Worm (Caenorhabditis elegans) whole organism, L4 larva: Measurements from ENCODE around the gene dpm-1.

Source experiments
- F10B5.3 ChIP-seq: sonication (generic microtip); optimal IDR thresholded peaks from 2 replicates; lab custom pipeline; 2016; ENCODE audit warnings: mild to moderate bottlenecking, missing genetic modification characterization, missing compliant biosample characterization
- F26F4.8 ChIP-seq: fragments of 200-800 bp; sonication (Bioruptor generic); conservative IDR thresholded peaks from 2 replicates; pipeline ENCODE4 v1.3.6; 2022; ENCODE audit warnings: missing genetic modification characterization, missing compliant biosample characterization
- T26A8.4 ChIP-seq: fragments of 200-800 bp; sonication (Bioruptor generic); IDR thresholded peaks from 2 replicates; pipeline ENCODE4 v1.3.6; 2022; ENCODE audit warnings: missing genetic modification characterization, missing compliant biosample characterization
- Y5F2A.4 ChIP-seq: fragments of 200-800 bp; sonication (Bioruptor generic); optimal IDR thresholded peaks from 2 replicates; lab custom pipeline; 2018; ENCODE audit warnings: mild to moderate bottlenecking, missing genetic modification characterization, missing compliant biosample characterization
- ZK337.2 ChIP-seq: fragments of 200-800 bp; sonication (Bioruptor generic); IDR thresholded peaks from 2 replicates; pipeline ENCODE4 v1.3.6; 2022; ENCODE audit warnings: missing genetic modification reagents, missing genetic modification characterization, missing compliant biosample characterization
- aha-1 ChIP-seq: fragments of 150-350 bp; peaks from one replicate; lab custom pipeline; 2014; ENCODE audit warnings: missing biosample characterization, missing genetic modification characterization
- ama-1 ChIP-seq: fragments of 150-350 bp; optimal IDR thresholded peaks from 2 replicates; lab custom pipeline; 2014; ENCODE audit warnings: inconsistent platforms, mixed read lengths
- ceh-20 ChIP-seq: fragments of 200-800 bp; sonication (Bioruptor generic); IDR thresholded peaks from 2 replicates; pipeline ENCODE4 v1.3.6; 2022; ENCODE audit warnings: missing genetic modification reagents, missing genetic modification characterization, missing compliant biosample characterization
- ceh-28 ChIP-seq: fragments of 150-350 bp; optimal IDR thresholded peaks from 2 replicates; lab custom pipeline; 2014; ENCODE audit warnings: missing biosample characterization, missing genetic modification reagents, missing genetic modification characterization
- ceh-62 ChIP-seq: sonication (generic microtip); optimal IDR thresholded peaks from 2 replicates; lab custom pipeline; 2017; ENCODE audit warnings: missing biosample characterization, missing genetic modification characterization
- daf-8 ChIP-seq: fragments of 200-800 bp; sonication (Bioruptor generic); IDR thresholded peaks from 2 replicates; pipeline ENCODE4 v1.3.6; 2022; ENCODE audit warnings: missing genetic modification characterization, missing compliant biosample characterization
- dmd-9 ChIP-seq: fragments of 200-800 bp; sonication (Bioruptor generic); IDR thresholded peaks from 2 replicates; pipeline ENCODE4 v1.3.6; 2022; ENCODE audit warnings: missing genetic modification reagents, missing genetic modification characterization, missing compliant biosample characterization
- dpl-1 ChIP-seq: fragments of 150-350 bp; optimal IDR thresholded peaks from 2 replicates; lab custom pipeline; 2014; ENCODE audit warnings: missing biosample characterization, missing genetic modification reagents, missing genetic modification characterization
- dve-1 ChIP-seq: sonication (generic microtip); optimal IDR thresholded peaks from 2 replicates; lab custom pipeline; 2017; ENCODE audit warnings: antibody characterized with exemption, mild to moderate bottlenecking, missing genetic modification characterization, missing compliant biosample characterization; ENCODE audit not compliant: insufficient read depth
- egl-43 ChIP-seq: fragments of 200-800 bp; sonication (Bioruptor generic); IDR thresholded peaks from 2 replicates; pipeline ENCODE4 v1.3.6; 2022; ENCODE audit warnings: missing genetic modification reagents, missing genetic modification characterization, missing compliant biosample characterization
- fos-1 ChIP-seq: fragments of 150-350 bp; optimal IDR thresholded peaks from 2 replicates; lab custom pipeline; 2014; ENCODE audit warnings: missing biosample characterization, missing genetic modification characterization
- hlh-30 ChIP-seq: sonication (generic microtip); optimal IDR thresholded peaks from 2 replicates; lab custom pipeline; 2017; ENCODE audit warnings: antibody characterized with exemption, mild to moderate bottlenecking, missing genetic modification characterization, missing compliant biosample characterization; ENCODE audit not compliant: insufficient read depth
- hmg-1.1 ChIP-seq: fragments of 200-800 bp; sonication (Bioruptor generic); IDR thresholded peaks from 2 replicates; pipeline ENCODE4 v1.3.6; 2022; ENCODE audit warnings: missing genetic modification reagents, missing genetic modification characterization, missing compliant biosample characterization
- jun-1 ChIP-seq: fragments of 150-350 bp; optimal IDR thresholded peaks from 2 replicates; lab custom pipeline; 2014; ENCODE audit warnings: missing biosample characterization, missing genetic modification reagents, missing genetic modification characterization
- lin-13 ChIP-seq: fragments of 150-350 bp; optimal IDR thresholded peaks from 2 replicates; lab custom pipeline; 2014; ENCODE audit warnings: missing biosample characterization, missing genetic modification reagents, missing genetic modification characterization
- lin-15B ChIP-seq: fragments of 150-350 bp; sonication (generic microtip); optimal IDR thresholded peaks from 3 replicates; lab custom pipeline; 2014; ENCODE audit warnings: missing biosample characterization, missing genetic modification characterization
- lin-38 ChIP-seq: fragments of 200-800 bp; sonication (Bioruptor generic); IDR thresholded peaks from 2 replicates; pipeline ENCODE4 v1.3.6; 2022; ENCODE audit warnings: missing genetic modification reagents, missing genetic modification characterization, missing compliant biosample characterization
- lin-39 ChIP-seq: fragments of 150-350 bp; optimal IDR thresholded peaks from 2 replicates; lab custom pipeline; 2014; ENCODE audit warnings: missing biosample characterization, missing genetic modification reagents, missing genetic modification characterization
- lir-3 ChIP-seq: sonication (generic microtip); optimal IDR thresholded peaks from 2 replicates; lab custom pipeline; 2016; ENCODE audit warnings: mild to moderate bottlenecking, missing genetic modification characterization, missing compliant biosample characterization
- lsy-2 ChIP-seq, 2 experiments: fragments of 150-350 bp in 1 of 2; sonication (generic microtip) in 1 of 2; optimal IDR thresholded peaks; 2 replicates each; lab custom pipeline; 2014 to 2017; ENCODE audit warnings: missing biosample characterization in 2 of 2, missing genetic modification characterization in 2 of 2
- madf-5 ChIP-seq, 2 experiments: fragments of 200-800 bp; sonication (Bioruptor generic); IDR thresholded peaks; 2 replicates each; pipeline ENCODE4 v1.3.6; 2022; ENCODE audit warnings: missing compliant biosample characterization in 2 of 2, missing genetic modification characterization in 2 of 2
- mdt-29 ChIP-seq: fragments of 200-800 bp; sonication (Bioruptor generic); IDR thresholded peaks from 2 replicates; pipeline ENCODE4 v1.3.6; 2022; ENCODE audit warnings: missing genetic modification reagents, missing genetic modification characterization, missing compliant biosample characterization
- mep-1 ChIP-seq: fragments of 150-350 bp; sonication (generic microtip); optimal IDR thresholded peaks from 3 replicates; lab custom pipeline; 2014; ENCODE audit warnings: missing biosample characterization, missing genetic modification characterization
- mes-2 ChIP-seq: sonication (generic microtip); optimal IDR thresholded peaks from 2 replicates; lab custom pipeline; 2016; ENCODE audit warnings: missing genotype, mild to moderate bottlenecking, missing genetic modification characterization, missing compliant biosample characterization; ENCODE audit not compliant: poor library complexity, severe bottlenecking
- mxl-2 ChIP-seq: fragments of 200-800 bp; sonication (Bioruptor generic); conservative IDR thresholded peaks from 2 replicates; pipeline ENCODE4 v1.3.6; 2022; ENCODE audit warnings: missing genetic modification reagents, missing genetic modification characterization, missing compliant biosample characterization
- nhr-111 ChIP-seq: fragments of 200-800 bp; sonication (Bioruptor generic); optimal IDR thresholded peaks from 2 replicates; lab custom pipeline; 2018; ENCODE audit warnings: mild to moderate bottlenecking, missing genetic modification characterization, missing compliant biosample characterization
- nhr-48 ChIP-seq: sonication (generic microtip); optimal IDR thresholded peaks from 2 replicates; lab custom pipeline; 2016; ENCODE audit warnings: mild to moderate bottlenecking, missing genetic modification characterization, missing compliant biosample characterization
- nhr-6 ChIP-seq: fragments of 150-350 bp; optimal IDR thresholded peaks from 2 replicates; lab custom pipeline; 2014; ENCODE audit warnings: missing biosample characterization, missing genetic modification characterization
- snpc-1.2 ChIP-seq: fragments of 200-800 bp; sonication (Bioruptor generic); IDR thresholded peaks from 2 replicates; pipeline ENCODE4 v1.3.6; 2022; ENCODE audit warnings: missing genetic modification reagents, missing genetic modification characterization, missing compliant biosample characterization
- spr-3 ChIP-seq: fragments of 200-800 bp; sonication (Bioruptor generic); optimal IDR thresholded peaks from 2 replicates; lab custom pipeline; 2018; ENCODE audit warnings: mild to moderate bottlenecking, missing genetic modification characterization, missing compliant biosample characterization
- unc-130 ChIP-seq: sonication (generic microtip); optimal IDR thresholded peaks from 2 replicates; lab custom pipeline; 2016; ENCODE audit warnings: missing genetic modification reagents, missing genetic modification characterization, missing compliant biosample characterization
- unc-62 ChIP-seq, 3 experiments: fragments of 150-350 bp in 1 of 3; sonication (generic microtip); optimal IDR thresholded peaks in 2 of 3; peaks in 1 of 3; 1 replicate in 1 of 3; 2 replicates in 2 of 3; lab custom pipeline; 2014 to 2017; ENCODE audit warnings: missing biosample characterization in 3 of 3, missing genetic modification characterization in 3 of 3, missing genetic modification reagents in 3 of 3, missing genotype in 1 of 3

The dpm-1 gene

DNA sequence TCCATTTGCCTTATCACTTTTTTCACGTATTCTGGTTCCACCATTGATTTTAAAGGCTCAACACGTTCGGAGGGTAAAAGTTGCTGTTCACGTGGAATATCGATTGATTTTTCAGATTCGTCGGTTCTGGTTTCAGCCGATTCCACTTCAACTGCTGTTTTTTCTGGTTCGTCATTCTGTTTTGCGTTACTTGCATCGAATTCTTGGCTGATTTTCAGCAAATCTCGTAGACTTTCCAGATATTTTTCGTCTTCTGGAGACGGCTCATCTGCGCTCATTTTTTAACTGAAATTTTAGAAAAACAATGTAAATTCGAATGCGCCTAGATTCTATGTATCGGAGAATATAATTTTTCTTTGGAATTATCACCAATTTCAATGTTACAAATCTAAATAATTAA, 25.8 kb upstream of the dpm-1 start, which contains the start of gene eri-1:
eri-1 (minus strand) TSS at position 285 of the 400 bp plus-strand sequence.
- TF ChIP-seq nhr-6 (tag; lab: Kevin White, UChicago) (no peak), aha-1 (peak; percentile 13), hlh-30 (tag; lab: Kevin White, UChicago) (no peak), lin-15B (tag; lab: Kevin White, UChicago) (no peak), mdt-29 (GFP tag; lab: Robert Waterston, UW) (0 out of 2 replicates have a peak, but pooled peaks have one; percentile 12), mes-2 (tag; lab: Kevin White, UChicago) (peak; percentile 0), ama-1 (peak; percentile 6), nhr-48 (no peak), snpc-1.2 (GFP tag; lab: Robert Waterston, UW) (peak; percentile 24; the same call in 1 of the 2 replicates)
- TF ChIP-seq, all 104 proteins: peak for 5

DNA sequence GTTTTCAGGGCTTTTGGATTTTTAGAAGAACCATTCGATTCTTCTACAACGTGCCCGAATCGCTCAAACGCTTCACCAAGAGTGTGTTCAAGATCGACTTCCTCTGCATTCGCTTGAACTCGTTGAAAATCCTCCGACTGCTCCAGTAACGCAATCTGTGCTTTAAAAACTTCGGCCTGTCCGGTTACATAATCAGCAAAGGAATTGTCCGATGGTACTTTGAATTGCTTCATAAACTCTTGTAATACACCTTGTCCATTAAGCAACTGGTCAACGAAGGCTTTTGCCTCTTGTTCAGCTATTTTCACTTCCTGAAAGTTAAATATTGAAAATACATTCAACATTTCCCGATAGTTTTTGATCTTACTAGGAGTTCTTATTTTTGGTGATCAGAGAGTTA, 24.8 kb upstream of the dpm-1 start:
- TF ChIP-seq dve-1 (tag; lab: Kevin White, UChicago) (no peak), daf-8 (GFP tag; lab: Robert Waterston, UW) (no peak), egl-43 (GFP tag; lab: Robert Waterston, UW) (0 out of 2 replicates have a peak, but pooled peaks have one; percentile 38), lir-3 (no peak)

DNA sequence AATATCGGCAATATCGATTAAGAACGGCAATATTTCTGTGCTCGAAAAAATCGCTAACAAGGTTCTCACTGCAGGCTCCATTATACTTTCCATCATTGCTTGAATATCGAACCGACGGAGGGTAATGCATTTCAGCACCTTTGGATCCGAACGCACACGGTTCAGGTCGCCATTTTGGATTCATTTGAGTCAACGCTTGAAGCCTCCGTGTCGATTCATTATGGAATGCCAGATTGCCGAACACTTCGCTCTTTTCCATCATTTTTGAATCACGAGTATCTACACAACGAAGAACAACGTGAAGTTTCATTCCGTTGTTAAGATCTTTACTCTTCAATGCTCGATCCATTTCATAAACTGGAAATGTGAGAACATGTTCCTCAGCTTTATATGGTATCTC, 23.4 kb upstream of the dpm-1 start:
- peak; percentile 93 for TF ChIP-seq aha-1
- no peak for TF ChIP-seq F10B5.3
- peak in 1 of 2 experiments; percentile 19 for TF ChIP-seq unc-62 (GFP tag; optimal IDR thresholded peaks at IDR 0.05 in 1 of 2; lab: Kevin White, UChicago)
- TF ChIP-seq unc-62 (tag; optimal IDR thresholded peaks at IDR 0.05; lab: Kevin White, UChicago): no peak
- TF ChIP-seq, all 104 proteins: peak for 2

DNA sequence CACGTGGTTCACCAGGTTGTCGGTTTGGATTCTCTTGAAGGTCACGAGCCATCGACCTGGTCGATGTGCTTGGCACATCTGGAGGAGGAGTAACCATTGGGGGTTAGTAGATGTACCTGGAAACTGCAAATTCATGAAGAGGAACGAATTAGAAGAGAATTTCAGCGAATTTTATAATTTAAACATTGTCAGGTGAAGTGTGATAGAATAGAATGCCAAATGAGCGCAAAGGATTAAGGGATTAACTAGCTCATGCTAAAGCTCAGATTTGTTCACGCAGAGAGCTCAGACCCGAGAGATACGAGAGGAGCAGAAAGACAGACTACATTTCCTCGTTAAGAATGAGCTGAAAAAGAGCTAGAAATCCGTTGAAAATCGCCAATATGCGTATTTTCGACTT, 20.4 kb upstream of the dpm-1 start, which contains the start of gene daf-18:
daf-18 (minus strand) TSS at position 126 of the 400 bp plus-strand sequence.
- TF ChIP-seq daf-8 (GFP tag; lab: Robert Waterston, UW) (no peak), madf-5 (GFP tag; IDR thresholded peaks at IDR 0.05; lab: Robert Waterston, UW) (no peak), dmd-9 (GFP tag; lab: Robert Waterston, UW) (no peak), T26A8.4 (GFP tag; lab: Robert Waterston, UW) (no peak), ZK337.2 (GFP tag; lab: Robert Waterston, UW) (no peak), ceh-28 (tag; lab: Kevin White, UChicago) (no peak), F26F4.8 (GFP tag; lab: Robert Waterston, UW) (no peak)

DNA sequence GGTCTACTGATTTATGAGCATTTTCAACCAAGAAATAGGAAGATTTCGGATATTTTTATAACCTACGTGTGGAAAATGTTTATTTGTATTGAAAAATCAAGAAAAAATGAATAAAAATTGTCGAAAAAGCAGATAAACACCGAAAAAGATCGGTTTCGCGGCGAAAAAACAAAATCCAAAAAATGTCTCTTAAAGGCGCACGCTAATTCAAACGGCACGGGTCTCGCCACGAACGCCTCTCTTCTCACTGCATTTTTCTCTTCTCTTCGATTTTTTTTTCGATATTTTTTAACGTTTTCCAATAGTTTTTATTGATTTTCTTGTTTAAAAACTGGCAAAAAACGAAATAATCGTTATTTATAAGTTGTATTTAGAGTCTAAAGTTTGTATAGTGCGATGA, 19.9 kb upstream of the dpm-1 start:
- TF ChIP-seq unc-130 (GFP tag; lab: Kevin White, UChicago) (peak; percentile 5), mes-2 (tag; lab: Kevin White, UChicago) (peak; percentile 71), lin-38 (peak; percentile 54), lsy-2 (tag; optimal IDR thresholded peaks at IDR 0.05; lab: Kevin White, UChicago) (peak in 1 of 2 experiments; percentile 75), hmg-1.1 (no peak), mep-1 (tag; lab: Kevin White, UChicago) (peak; percentile 55), aha-1 (peak; percentile 64), ceh-20 (no peak), ceh-62 (no peak), dmd-9 (GFP tag; lab: Robert Waterston, UW) (no peak), mxl-2 (GFP tag; lab: Robert Waterston, UW) (no peak), ama-1 (peak; percentile 25), nhr-111 (GFP tag; lab: Kevin White, UChicago) (no peak), dve-1 (tag; lab: Kevin White, UChicago) (peak; percentile 1), mdt-29 (GFP tag; lab: Robert Waterston, UW) (no peak), lin-39 (no peak), snpc-1.2 (GFP tag; lab: Robert Waterston, UW) (no peak), spr-3 (GFP tag; lab: Kevin White, UChicago) (no peak), dpl-1 (peak; percentile 67), T26A8.4 (GFP tag; lab: Robert Waterston, UW) (no peak), fos-1 (no peak), jun-1 (tag; lab: Kevin White, UChicago) (no peak), lin-13 (GFP tag; lab: Kevin White, UChicago) (peak; percentile 38), Y5F2A.4 (GFP tag; lab: Kevin White, UChicago) (no peak)
